Worm (Caenorhabditis elegans) whole organism, L3 larva: Measurements from ENCODE around the gene fbxb-88.
"Not testable (repeated sequence)": the region's sequence is repeated elsewhere in the genome, so short reads cannot be mapped to it uniquely, and the experiment has no call there.

Experiments used
- R02D3.7 ChIP-seq: fragments of 150-350 bp; optimal IDR thresholded peaks from 2 replicates; lab custom pipeline; 2014; ENCODE audit warnings: missing biosample characterization, missing genetic modification characterization
- ZK546.5 ChIP-seq: sonication (generic microtip); optimal IDR thresholded peaks from 2 replicates; lab custom pipeline; 2017; ENCODE audit warnings: missing biosample characterization, missing genetic modification characterization
- aly-2 ChIP-seq: fragments of 150-350 bp; optimal IDR thresholded peaks from 2 replicates; lab custom pipeline; 2014; ENCODE audit warnings: missing biosample characterization, missing genetic modification characterization
- ama-1 ChIP-seq: fragments of 150-350 bp; optimal IDR thresholded peaks from 2 replicates; lab custom pipeline; 2018
- ceh-16 ChIP-seq: sonication (generic microtip); optimal IDR thresholded peaks from 2 replicates; lab custom pipeline; 2017; ENCODE audit warnings: missing biosample characterization, missing genetic modification characterization
- ceh-28 ChIP-seq: fragments of 150-350 bp; optimal IDR thresholded peaks from 2 replicates; lab custom pipeline; 2014; ENCODE audit warnings: missing biosample characterization, missing genetic modification reagents, missing genetic modification characterization
- ceh-82 ChIP-seq: fragments of 150-350 bp; optimal IDR thresholded peaks from 2 replicates; lab custom pipeline; 2014; ENCODE audit warnings: missing biosample characterization, missing genetic modification characterization
- ceh-9 ChIP-seq: sonication (generic microtip); optimal IDR thresholded peaks from 2 replicates; lab custom pipeline; 2018; ENCODE audit warnings: missing biosample characterization, missing genetic modification characterization
- daf-12 ChIP-seq: fragments of 150-350 bp; optimal IDR thresholded peaks from 2 replicates; lab custom pipeline; 2014; ENCODE audit warnings: missing biosample characterization, missing genetic modification reagents, missing genetic modification characterization
- egl-27 ChIP-seq: sonication (generic microtip); optimal IDR thresholded peaks from 4 replicates; lab custom pipeline; 2017; ENCODE audit warnings: missing biosample characterization, missing genetic modification reagents, missing genetic modification characterization
- egl-5 ChIP-seq: fragments of 150-350 bp; optimal IDR thresholded peaks from 2 replicates; lab custom pipeline; 2017; ENCODE audit warnings: missing biosample characterization, missing genetic modification reagents, missing genetic modification characterization, inconsistent platforms
- elt-1 ChIP-seq: fragments of 150-350 bp; optimal IDR thresholded peaks from 2 replicates; lab custom pipeline; 2014; ENCODE audit warnings: missing biosample characterization, missing genetic modification characterization
- elt-2 ChIP-seq: sonication (generic microtip); optimal IDR thresholded peaks from 2 replicates; lab custom pipeline; 2016; ENCODE audit warnings: missing genetic modification reagents, mild to moderate bottlenecking, missing genetic modification characterization, missing compliant biosample characterization
- eor-1 ChIP-seq, 2 experiments: fragments of 150-350 bp; optimal IDR thresholded peaks; 2 replicates each; lab custom pipeline; 2014 to 2018; ENCODE audit warnings: missing biosample characterization in 2 of 2, missing genetic modification characterization in 2 of 2
- fkh-10 ChIP-seq: sonication (generic microtip); optimal IDR thresholded peaks from 2 replicates; lab custom pipeline; 2017; ENCODE audit warnings: missing biosample characterization, missing genetic modification reagents, missing genetic modification characterization
- fkh-2 ChIP-seq: fragments of 150-350 bp; optimal IDR thresholded peaks from 2 replicates; lab custom pipeline; 2014; ENCODE audit warnings: missing biosample characterization, missing genetic modification reagents, missing genetic modification characterization
- fos-1 ChIP-seq: fragments of 150-350 bp; optimal IDR thresholded peaks from 2 replicates; lab custom pipeline; 2014; ENCODE audit warnings: missing biosample characterization, missing genetic modification characterization
- hmg-11 ChIP-seq: sonication (generic microtip); optimal IDR thresholded peaks from 2 replicates; lab custom pipeline; 2016; ENCODE audit warnings: missing genetic modification characterization, missing compliant biosample characterization
- jun-1 ChIP-seq: fragments of 150-350 bp; optimal IDR thresholded peaks from 2 replicates; lab custom pipeline; 2014; ENCODE audit warnings: missing biosample characterization, missing genetic modification reagents, missing genetic modification characterization
- lin-15B ChIP-seq: fragments of 150-350 bp; optimal IDR thresholded peaks from 2 replicates; lab custom pipeline; 2014; ENCODE audit warnings: missing biosample characterization, missing genetic modification characterization
- lin-39 ChIP-seq: fragments of 150-350 bp; optimal IDR thresholded peaks from 2 replicates; lab custom pipeline; 2018; ENCODE audit warnings: missing biosample characterization, missing genetic modification reagents, missing genetic modification characterization
- lsy-12 ChIP-seq: sonication (generic microtip); optimal IDR thresholded peaks from 2 replicates; lab custom pipeline; 2016; ENCODE audit warnings: mild to moderate bottlenecking, missing genetic modification characterization, missing compliant biosample characterization
- mdl-1 ChIP-seq: fragments of 150-350 bp; optimal IDR thresholded peaks from 2 replicates; lab custom pipeline; 2014; ENCODE audit warnings: missing biosample characterization, missing genetic modification characterization
- mml-1 ChIP-seq: fragments of 150-350 bp; sonication (generic microtip); optimal IDR thresholded peaks from 3 replicates; lab custom pipeline; 2014; ENCODE audit warnings: missing biosample characterization, missing genetic modification characterization
- nfya-1 ChIP-seq: sonication (generic microtip); optimal IDR thresholded peaks from 2 replicates; lab custom pipeline; 2017; ENCODE audit warnings: missing genetic modification characterization, mild to moderate bottlenecking, missing compliant biosample characterization, antibody characterized with exemption, moderate library complexity; ENCODE audit not compliant: insufficient read depth
- nhr-11 ChIP-seq: fragments of 150-350 bp; optimal IDR thresholded peaks from 2 replicates; lab custom pipeline; 2014; ENCODE audit warnings: missing biosample characterization, missing genetic modification characterization
- nhr-12 ChIP-seq: fragments of 150-350 bp; optimal IDR thresholded peaks from 2 replicates; lab custom pipeline; 2014; ENCODE audit warnings: missing biosample characterization, missing genetic modification characterization
- nhr-23 ChIP-seq: fragments of 150-350 bp; optimal IDR thresholded peaks from 2 replicates; lab custom pipeline; 2014; ENCODE audit warnings: missing biosample characterization, missing genetic modification reagents, missing genetic modification characterization
- nhr-237 ChIP-seq: fragments of 150-350 bp; optimal IDR thresholded peaks from 2 replicates; lab custom pipeline; 2014; ENCODE audit warnings: missing biosample characterization, missing genetic modification characterization
- nhr-25 ChIP-seq: sonication (generic microtip); optimal IDR thresholded peaks from 2 replicates; lab custom pipeline; 2017; ENCODE audit warnings: missing biosample characterization, missing genetic modification characterization
- nhr-43 ChIP-seq: sonication (generic microtip); optimal IDR thresholded peaks from 2 replicates; lab custom pipeline; 2016; ENCODE audit warnings: mild to moderate bottlenecking, missing genetic modification characterization, missing compliant biosample characterization; ENCODE audit not compliant: poor library complexity, severe bottlenecking
- nhr-67 ChIP-seq: fragments of 150-350 bp; optimal IDR thresholded peaks from 2 replicates; lab custom pipeline; 2014; ENCODE audit warnings: missing biosample characterization, missing genetic modification characterization
- nhr-76 ChIP-seq: fragments of 150-350 bp; sonication (generic microtip); optimal IDR thresholded peaks from 5 replicates; lab custom pipeline; 2014; ENCODE audit warnings: missing biosample characterization, missing genetic modification characterization
- nhr-77 ChIP-seq: fragments of 150-350 bp; optimal IDR thresholded peaks from 2 replicates; lab custom pipeline; 2014; ENCODE audit warnings: missing biosample characterization, missing genetic modification characterization
- pha-4 ChIP-seq: fragments of 150-350 bp; optimal IDR thresholded peaks from 2 replicates; lab custom pipeline; 2014; ENCODE audit warnings: missing biosample characterization, missing genetic modification reagents, missing genetic modification characterization
- sea-2 ChIP-seq: fragments of 150-350 bp; sonication (generic microtip); optimal IDR thresholded peaks from 4 replicates; lab custom pipeline; 2014; ENCODE audit warnings: missing biosample characterization, missing genetic modification reagents, missing genetic modification characterization
- skn-1 ChIP-seq: fragments of 150-350 bp; optimal IDR thresholded peaks from 2 replicates; lab custom pipeline; 2014; ENCODE audit warnings: missing biosample characterization, missing genetic modification characterization
- snpc-4 ChIP-seq: fragments of 150-350 bp; optimal IDR thresholded peaks from 2 replicates; lab custom pipeline; 2014; ENCODE audit warnings: missing biosample characterization, missing genetic modification characterization
- tbx-2 ChIP-seq: sonication (generic microtip); optimal IDR thresholded peaks from 2 replicates; lab custom pipeline; 2016; ENCODE audit warnings: mild to moderate bottlenecking, missing genetic modification characterization, missing compliant biosample characterization
- unc-39 ChIP-seq: sonication (generic microtip); optimal IDR thresholded peaks from 4 replicates; lab custom pipeline; 2017; ENCODE audit warnings: missing biosample characterization, missing genetic modification characterization
- unc-62 ChIP-seq: fragments of 150-350 bp; sonication (generic microtip); optimal IDR thresholded peaks from 4 replicates; lab custom pipeline; 2014; ENCODE audit warnings: missing biosample characterization, missing genetic modification reagents, missing genetic modification characterization
- zag-1 ChIP-seq: fragments of 150-350 bp; optimal IDR thresholded peaks from 2 replicates; lab custom pipeline; 2014; ENCODE audit warnings: missing biosample characterization, missing genetic modification characterization

Gene fbxb-88

DNA sequence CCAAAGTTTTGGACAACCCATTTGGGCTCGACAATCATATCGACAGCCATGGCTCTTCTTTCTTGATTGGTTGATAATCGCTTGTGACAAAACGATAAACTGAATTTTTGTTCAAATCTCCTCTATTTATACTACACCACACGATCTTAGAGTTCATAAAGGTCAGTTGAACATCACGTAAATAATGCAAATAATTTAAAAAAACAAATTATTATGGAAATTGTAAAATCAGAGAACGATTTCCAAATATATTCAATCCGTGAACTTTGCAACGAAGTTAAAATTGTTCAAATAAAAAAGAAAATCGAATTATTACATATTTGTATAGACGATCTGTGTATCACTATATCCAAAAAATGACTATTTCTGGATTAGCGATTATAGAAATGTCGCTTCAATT lies 35.7 kb upstream of the fbxb-88 start, which contains the start of the genes mpst-4 and F11G11.14:
TSS of gene mpst-4 (minus strand) at position 101 of the 400 bp plus-strand sequence.
TSS of gene F11G11.14 (plus strand) at position 325 of the 400 bp plus-strand sequence.
- TF ChIP-seq lsy-12 (tag; lab: Kevin White, UChicago) (no peak), fkh-2 (tag; lab: Kevin White, UChicago) (no peak), sea-2 (GFP tag; lab: Kevin White, UChicago) (no peak), nfya-1 (no peak), snpc-4 (no peak), unc-62 (GFP tag; lab: Kevin White, UChicago) (no peak), elt-2 (tag; lab: Kevin White, UChicago) (no peak), nhr-237 (tag; lab: Kevin White, UChicago) (no peak), nhr-23 (no peak), nhr-11 (no peak), ama-1 (lab: Kevin White, UChicago) (no peak), skn-1 (tag; lab: Kevin White, UChicago) (no peak), lin-39 (tag; lab: Kevin White, UChicago) (no peak), ZK546.5 (no peak), tbx-2 (tag; lab: Kevin White, UChicago) (no peak), unc-39 (tag; lab: Kevin White, UChicago) (no peak)

DNA sequence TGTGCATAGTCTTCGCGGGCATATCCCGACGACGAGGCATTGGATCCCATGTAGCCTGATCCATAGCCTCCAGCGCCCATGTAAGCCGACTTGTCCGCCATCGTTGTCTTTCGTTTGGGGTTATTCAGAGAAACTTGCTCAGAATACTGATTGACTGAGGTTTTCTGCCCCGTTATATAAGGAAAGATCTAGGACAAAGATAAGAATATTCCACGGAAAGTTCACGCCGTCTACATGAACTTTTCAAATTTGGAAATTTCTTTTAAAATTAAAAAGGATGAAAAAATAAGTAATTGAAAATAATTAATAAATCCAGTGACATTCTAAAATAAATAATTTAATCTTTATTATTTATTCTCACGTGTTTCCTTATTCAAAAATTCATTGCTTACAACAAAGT lies 32.6 kb upstream of the fbxb-88 start, which contains the start of the genes nspd-5 and F11G11.4:
TSS of gene nspd-5 (minus strand) at position 101 of the 400 bp plus-strand sequence.
TSS of gene F11G11.4 (plus strand) at position 335 of the 400 bp plus-strand sequence.
- TF ChIP-seq hmg-11 (tag; lab: Kevin White, UChicago); lin-15B; nhr-12 (tag; lab: Kevin White, UChicago): not testable (repeated sequence)

DNA sequence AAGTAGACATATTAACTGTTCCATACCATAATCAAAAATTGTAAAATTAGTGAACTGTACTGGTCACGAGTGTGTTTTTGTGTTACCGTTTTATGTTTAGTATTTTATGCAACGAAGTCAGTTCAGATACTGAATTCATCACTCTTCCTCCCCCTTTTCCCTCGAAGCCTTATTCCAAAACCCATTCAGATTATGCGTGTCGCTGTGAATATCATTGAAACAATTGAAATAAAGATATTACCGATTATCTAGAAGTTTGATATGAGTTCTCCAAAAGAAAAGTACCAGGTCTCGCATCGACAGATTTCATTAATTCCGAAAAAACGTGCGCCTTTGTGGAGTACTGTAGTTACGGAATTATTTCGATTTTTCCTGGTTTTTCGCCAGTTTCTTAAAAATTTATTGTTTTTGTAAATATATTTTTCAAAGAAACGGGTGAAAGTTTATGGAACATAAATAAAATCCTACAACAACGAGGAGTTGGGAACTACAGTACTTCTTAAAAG lies 31.3 kb upstream of the fbxb-88 start:
- TF ChIP-seq lsy-12 (tag; lab: Kevin White, UChicago) (peak; percentile 12), elt-2 (tag; lab: Kevin White, UChicago) (peak; percentile 4), ama-1 (lab: Kevin White, UChicago) (peak; percentile 46), ceh-82 (tag; lab: Kevin White, UChicago) (no peak)

DNA sequence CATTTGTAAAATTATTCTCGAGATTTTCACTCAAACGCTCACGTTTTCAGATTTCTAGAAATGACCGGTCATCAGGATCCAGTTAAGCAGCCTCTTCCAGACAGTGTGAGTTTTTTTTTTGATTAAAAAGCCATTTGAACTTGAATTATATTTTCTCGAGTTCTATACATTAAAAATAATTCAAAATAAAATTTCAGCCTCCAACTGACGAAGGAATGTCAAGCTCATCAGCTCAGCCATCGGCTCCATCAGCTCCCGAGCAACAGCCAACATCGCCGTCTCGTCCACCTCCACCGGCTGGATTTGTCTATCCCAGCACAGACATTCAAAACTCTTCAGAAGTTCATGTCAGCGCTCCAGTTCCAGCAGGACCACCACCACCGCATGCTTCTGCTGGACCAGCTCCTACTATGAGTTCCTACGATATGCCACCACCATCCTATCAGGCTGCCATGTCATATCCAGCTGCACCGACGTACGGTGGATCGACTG lies 30.2 kb upstream of the fbxb-88 start, which contains the start of gene F11G11.5:
TSS of gene F11G11.5 (plus strand) at position 51 of the 492 bp plus-strand sequence.
- TF ChIP-seq nhr-76 (tag; lab: Kevin White, UChicago): no peak
- TF ChIP-seq ama-1 (lab: Kevin White, UChicago): peak; percentile 76
- TF ChIP-seq nhr-237 (tag; lab: Kevin White, UChicago): no peak
- TF ChIP-seq eor-1 (tag; optimal IDR thresholded peaks at IDR 0.05; lab: Kevin White, UChicago): no peak
- peak; percentile 4 for TF ChIP-seq nhr-43 (tag; lab: Kevin White, UChicago)

DNA sequence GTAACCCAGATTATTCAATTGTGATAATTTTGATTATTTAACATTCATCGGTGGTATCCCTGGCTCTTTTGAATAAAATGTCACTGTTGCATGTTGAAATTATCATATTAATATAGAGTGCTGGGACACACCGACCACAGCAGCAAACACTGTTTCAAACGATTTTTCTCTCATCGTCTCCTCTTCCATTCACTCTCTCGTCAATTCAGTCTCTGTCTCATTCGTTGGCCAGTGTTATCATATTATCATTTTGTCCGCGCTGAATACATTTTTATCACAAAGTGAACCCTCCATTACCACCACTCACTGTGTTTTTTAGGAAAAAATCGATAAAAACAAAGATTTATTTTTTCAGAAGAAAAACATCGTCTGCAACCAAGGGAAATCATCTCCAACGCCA lies 29.4 kb upstream of the fbxb-88 start:
- no peak for TF ChIP-seq egl-5 (tag; lab: Kevin White, UChicago)
- no peak for TF ChIP-seq fkh-2 (tag; lab: Kevin White, UChicago)
- TF ChIP-seq mml-1 (tag; lab: Kevin White, UChicago): no peak
- TF ChIP-seq nhr-23: no peak
- peak; percentile 23 for TF ChIP-seq nhr-25 (tag; lab: Kevin White, UChicago)
- TF ChIP-seq nhr-77 (tag; lab: Kevin White, UChicago): no peak
- TF ChIP-seq ceh-28 (tag; lab: Kevin White, UChicago): peak; percentile 10
- TF ChIP-seq aly-2 (tag; lab: Kevin White, UChicago): no peak
- no peak for TF ChIP-seq skn-1 (tag; lab: Kevin White, UChicago)
- no peak for TF ChIP-seq lin-39 (tag; lab: Kevin White, UChicago)
- no peak for TF ChIP-seq nhr-237 (tag; lab: Kevin White, UChicago)
- no peak for TF ChIP-seq elt-1 (tag; lab: Kevin White, UChicago)
- peak; percentile 4 for TF ChIP-seq pha-4
- no peak for TF ChIP-seq unc-62 (GFP tag; lab: Kevin White, UChicago)
- TF ChIP-seq ceh-16 (tag; lab: Kevin White, UChicago): no peak
- no peak for TF ChIP-seq unc-39 (tag; lab: Kevin White, UChicago)
- TF ChIP-seq fkh-10 (GFP tag; lab: Kevin White, UChicago): no peak
- TF ChIP-seq snpc-4: no peak
- TF ChIP-seq R02D3.7 (tag; lab: Kevin White, UChicago): no peak
- TF ChIP-seq sea-2 (GFP tag; lab: Kevin White, UChicago): no peak
- TF ChIP-seq mdl-1 (tag; lab: Kevin White, UChicago): no peak
- TF ChIP-seq ceh-9: no peak
- no peak for TF ChIP-seq zag-1 (tag; lab: Kevin White, UChicago)
- TF ChIP-seq jun-1: no peak
- no peak for TF ChIP-seq lin-15B
- no peak for TF ChIP-seq ZK546.5
- no peak for TF ChIP-seq egl-27
- no peak for TF ChIP-seq hmg-11 (tag; lab: Kevin White, UChicago)
- TF ChIP-seq daf-12 (tag; lab: Kevin White, UChicago): no peak
- TF ChIP-seq nhr-67 (tag; lab: Kevin White, UChicago): no peak
- peak; percentile 36 for TF ChIP-seq lsy-12 (tag; lab: Kevin White, UChicago)
- no peak for TF ChIP-seq nhr-43 (tag; lab: Kevin White, UChicago)
- no peak for TF ChIP-seq fos-1 (tag; lab: Kevin White, UChicago)
- TF ChIP-seq ceh-82 (tag; lab: Kevin White, UChicago): no peak
